Worm (Caenorhabditis elegans) whole organism, young adult: ENCODE data around the gene F26F12.4.

ENCODE experiments used
- B0336.3 ChIP-seq: fragments of 200-800 bp; sonication (Bioruptor generic); IDR thresholded peaks from 2 replicates; pipeline ENCODE4 v1.3.6; 2022; ENCODE audit warnings: missing genetic modification characterization, missing compliant biosample characterization
- K11D2.4 ChIP-seq: fragments of 200-800 bp; sonication (Bioruptor generic); IDR thresholded peaks from 2 replicates; pipeline ENCODE4 v1.3.6; 2022; ENCODE audit warnings: missing genetic modification reagents, missing genetic modification characterization, missing compliant biosample characterization
- T07F8.4 ChIP-seq: sonication (generic microtip); optimal IDR thresholded peaks from 2 replicates; lab custom pipeline; 2016; ENCODE audit warnings: mild to moderate bottlenecking, missing genetic modification characterization, moderate library complexity, missing compliant biosample characterization
- Y67H2A.10 ChIP-seq: fragments of 200-800 bp; sonication (Bioruptor generic); conservative IDR thresholded peaks from 2 replicates; pipeline ENCODE4 v1.3.6; 2022; ENCODE audit warnings: missing genetic modification reagents, missing genetic modification characterization, missing compliant biosample characterization
- akir-1 ChIP-seq: fragments of 200-800 bp; sonication (Bioruptor generic); optimal IDR thresholded peaks from 2 replicates; lab custom pipeline; 2018; ENCODE audit warnings: mild to moderate bottlenecking, missing genetic modification characterization, moderate library complexity, missing compliant biosample characterization
- atf-7 ChIP-seq: sonication (generic microtip); optimal IDR thresholded peaks from 2 replicates; lab custom pipeline; 2017; ENCODE audit warnings: mild to moderate bottlenecking, missing genetic modification characterization, missing compliant biosample characterization
- attf-3 ChIP-seq: fragments of 200-800 bp; sonication (Bioruptor generic); conservative IDR thresholded peaks from 2 replicates; pipeline ENCODE4 v1.3.6; 2022; ENCODE audit warnings: missing genetic modification reagents, missing genetic modification characterization, missing compliant biosample characterization
- attf-6 ChIP-seq: fragments of 200-800 bp; sonication (Bioruptor generic); IDR thresholded peaks from 2 replicates; pipeline ENCODE4 v1.3.6; 2022; ENCODE audit warnings: missing genetic modification reagents, missing genetic modification characterization, missing compliant biosample characterization
- bed-1 ChIP-seq: fragments of 200-800 bp; sonication (Bioruptor generic); IDR thresholded peaks from 2 replicates; pipeline ENCODE4 v1.3.6; 2022; ENCODE audit warnings: missing genetic modification reagents, missing genetic modification characterization, missing compliant biosample characterization
- cebp-1 ChIP-seq, 2 experiments: fragments of 200-800 bp in 1 of 2; sonication (Bioruptor generic) in 1 of 2; sonication (generic microtip) in 1 of 2; IDR thresholded peaks in 1 of 2; optimal IDR thresholded peaks in 1 of 2; 2 replicates each; pipeline versions ENCODE4 v1.3.6 to Lab custom; 2017 to 2022; ENCODE audit warnings: missing compliant biosample characterization in 2 of 2, missing genetic modification characterization in 2 of 2, mild to moderate bottlenecking in 1 of 2, missing genetic modification reagents in 1 of 2, moderate library complexity in 1 of 2
- ceh-100 ChIP-seq: fragments of 200-800 bp; sonication (Bioruptor generic); IDR thresholded peaks from 2 replicates; pipeline ENCODE4 v1.3.6; 2022; ENCODE audit warnings: missing genetic modification reagents, missing genetic modification characterization, missing compliant biosample characterization
- ceh-91 ChIP-seq: fragments of 200-800 bp; sonication (Bioruptor generic); IDR thresholded peaks from 2 replicates; pipeline ENCODE4 v1.3.6; 2022; ENCODE audit warnings: missing genetic modification reagents, missing genetic modification characterization, missing compliant biosample characterization
- chd-7 ChIP-seq: sonication (generic microtip); optimal IDR thresholded peaks from 2 replicates; lab custom pipeline; 2016; ENCODE audit warnings: mild to moderate bottlenecking, missing genetic modification characterization, moderate library complexity, missing compliant biosample characterization
- die-1 ChIP-seq: sonication (generic microtip); optimal IDR thresholded peaks from 2 replicates; lab custom pipeline; 2016; ENCODE audit warnings: missing genotype, mild to moderate bottlenecking, missing genetic modification characterization, missing compliant biosample characterization
- dox-1 ChIP-seq: fragments of 200-800 bp; sonication (Bioruptor generic); IDR thresholded peaks from 2 replicates; pipeline ENCODE4 v1.3.6; 2022; ENCODE audit warnings: missing genetic modification reagents, missing genetic modification characterization, missing compliant biosample characterization
- dpff-1 ChIP-seq: sonication (generic microtip); optimal IDR thresholded peaks from 2 replicates; lab custom pipeline; 2017; ENCODE audit warnings: mild to moderate bottlenecking, missing genetic modification characterization, missing compliant biosample characterization
- egrh-3 ChIP-seq: fragments of 200-800 bp; sonication (Bioruptor generic); IDR thresholded peaks from 2 replicates; pipeline ENCODE4 v1.3.6; 2022; ENCODE audit warnings: missing genetic modification reagents, missing genetic modification characterization, missing compliant biosample characterization
- ekl-4 ChIP-seq: fragments of 200-800 bp; sonication (Bioruptor generic); IDR thresholded peaks from 2 replicates; pipeline ENCODE4 v1.3.6; 2022; ENCODE audit warnings: missing genetic modification reagents, missing genetic modification characterization, missing compliant biosample characterization
- hlh-12 ChIP-seq: sonication (generic microtip); optimal IDR thresholded peaks from 2 replicates; lab custom pipeline; 2016; ENCODE audit warnings: missing genetic modification characterization, missing compliant biosample characterization
- hlh-26 ChIP-seq: fragments of 200-800 bp; sonication (Bioruptor generic); conservative IDR thresholded peaks from 2 replicates; pipeline ENCODE4 v1.3.6; 2022; ENCODE audit warnings: missing genetic modification reagents, missing genetic modification characterization, missing compliant biosample characterization
- hmg-1.2 ChIP-seq: fragments of 200-800 bp; sonication (Bioruptor generic); IDR thresholded peaks from 2 replicates; pipeline ENCODE4 v1.3.6; 2022; ENCODE audit warnings: missing genetic modification reagents, missing genetic modification characterization, missing compliant biosample characterization
- hmg-20 ChIP-seq: fragments of 200-800 bp; sonication (Bioruptor generic); IDR thresholded peaks from 2 replicates; pipeline ENCODE4 v1.3.6; 2022; ENCODE audit warnings: missing genetic modification reagents, missing genetic modification characterization, missing compliant biosample characterization
- let-526 ChIP-seq: fragments of 200-800 bp; sonication (Bioruptor generic); IDR thresholded peaks from 2 replicates; pipeline ENCODE4 v1.3.6; 2022; ENCODE audit warnings: missing genetic modification reagents, missing genetic modification characterization, missing compliant biosample characterization
- lin-26 ChIP-seq: fragments of 200-800 bp; sonication (Bioruptor generic); IDR thresholded peaks from 2 replicates; pipeline ENCODE4 v1.3.6; 2022; ENCODE audit warnings: missing genetic modification reagents, missing genetic modification characterization, missing compliant biosample characterization
- lin-35 ChIP-seq, 3 experiments: fragments of 150-350 bp in 2 of 3; sonication (generic microtip) in 1 of 3; optimal IDR thresholded peaks; 2 replicates each; lab custom pipeline; 2014 to 2018; ENCODE audit warnings: missing biosample characterization in 3 of 3, missing genetic modification characterization in 3 of 3, missing genetic modification reagents in 3 of 3
- mel-28 ChIP-seq: sonication (generic microtip); optimal IDR thresholded peaks from 2 replicates; lab custom pipeline; 2016; ENCODE audit warnings: borderline replicate concordance, mild to moderate bottlenecking, missing genetic modification characterization, missing compliant biosample characterization
- mes-4 ChIP-seq: sonication (generic microtip); optimal IDR thresholded peaks from 2 replicates; lab custom pipeline; 2016; ENCODE audit warnings: missing genotype, missing genetic modification characterization, missing compliant biosample characterization
- nfyb-1 ChIP-seq: fragments of 200-800 bp; sonication (Bioruptor generic); IDR thresholded peaks from 2 replicates; pipeline ENCODE4 v1.3.6; 2022; ENCODE audit warnings: missing genetic modification reagents, missing genetic modification characterization, missing compliant biosample characterization
- pbrm-1 ChIP-seq: fragments of 200-800 bp; sonication (Bioruptor generic); IDR thresholded peaks from 2 replicates; pipeline ENCODE4 v1.3.6; 2022; ENCODE audit warnings: missing genetic modification reagents, missing genetic modification characterization, missing compliant biosample characterization
- repo-1 ChIP-seq: sonication (generic microtip); optimal IDR thresholded peaks from 2 replicates; lab custom pipeline; 2017; ENCODE audit warnings: mild to moderate bottlenecking, missing genetic modification characterization, missing compliant biosample characterization
- rpc-1 ChIP-seq, 2 experiments: fragments of 150-350 bp in 1 of 2; sonication (generic microtip) in 1 of 2; optimal IDR thresholded peaks; 2 replicates each; lab custom pipeline; 2014 to 2018; ENCODE audit warnings: missing biosample characterization in 1 of 2, missing genetic modification characterization in 1 of 2, missing genetic modification reagents in 1 of 2, missing genotype in 1 of 2
- snpc-4 ChIP-seq, 5 experiments: fragments of 150-350 bp in 1 of 5; sonication (generic microtip) in 4 of 5; optimal IDR thresholded peaks; 2 replicates each; lab custom pipeline; 2014 to 2018; ENCODE audit warnings: missing genetic modification characterization in 5 of 5, missing biosample characterization in 3 of 5, antibody characterized with exemption in 2 of 5, mild to moderate bottlenecking in 2 of 5, missing compliant biosample characterization in 2 of 5, missing genotype in 2 of 5, moderate library complexity in 2 of 5, missing genetic modification reagents in 1 of 5
- sptf-2 ChIP-seq: fragments of 200-800 bp; sonication (Bioruptor generic); optimal IDR thresholded peaks from 2 replicates; lab custom pipeline; 2018; ENCODE audit warnings: mild to moderate bottlenecking, missing genetic modification characterization, missing compliant biosample characterization
- zfh-2 ChIP-seq: fragments of 200-800 bp; sonication (Bioruptor generic); conservative IDR thresholded peaks from 2 replicates; pipeline ENCODE4 v1.3.6; 2022; ENCODE audit warnings: missing genetic modification reagents, missing genetic modification characterization, missing compliant biosample characterization
- zim-3 ChIP-seq: sonication (generic microtip); optimal IDR thresholded peaks from 2 replicates; lab custom pipeline; 2017; ENCODE audit warnings: mild to moderate bottlenecking, missing genetic modification characterization, moderate library complexity, missing compliant biosample characterization
- ztf-6 ChIP-seq: fragments of 200-800 bp; sonication (Bioruptor generic); IDR thresholded peaks from 2 replicates; pipeline ENCODE4 v1.3.6; 2022; ENCODE audit warnings: missing genetic modification reagents, missing genetic modification characterization, missing compliant biosample characterization

Gene F26F12.4

ce11 chrV:5842507-5843144 lies 26.5 kb downstream of the F26F12.4 start (continued):
- TF ChIP-seq attf-3 (0 out of 2 replicates have a peak, but pooled peaks have one; percentile 9), let-526 (GFP tag; lab: Robert Waterston, UW) (no peak; the same call in 1 of the 2 replicates), egrh-3 (0 out of 2 replicates have a peak, but pooled peaks have one; percentile 5), cebp-1 (GFP tag; IDR thresholded peaks at IDR 0.05; lab: Robert Waterston, UW) (peak; percentile 74), cebp-1 (tag; optimal IDR thresholded peaks at IDR 0.05; lab: Kevin White, UChicago) (peak; percentile 82), rpc-1 (optimal IDR thresholded peaks at IDR 0.05; lab: Kevin White, UChicago) (no peak), rpc-1 (tag; optimal IDR thresholded peaks at IDR 0.05; lab: Kevin White, UChicago) (no peak), hlh-26 (GFP tag; lab: Robert Waterston, UW) (no peak), dox-1 (GFP tag; lab: Robert Waterston, UW) (no peak), ekl-4 (GFP tag; lab: Robert Waterston, UW) (0 out of 2 replicates have a peak, but pooled peaks have one; percentile 29), attf-6 (GFP tag; lab: Robert Waterston, UW) (no peak), nfyb-1 (peak; percentile 67), chd-7 (tag; lab: Kevin White, UChicago) (no peak), hmg-1.2 (GFP tag; lab: Robert Waterston, UW) (0 out of 2 replicates have a peak, but pooled peaks have one; percentile 3), sptf-2 (GFP tag; lab: Kevin White, UChicago) (no peak), repo-1 (tag; lab: Kevin White, UChicago) (peak; percentile 18), ceh-100 (GFP tag; lab: Robert Waterston, UW) (0 out of 2 replicates have a peak, but pooled peaks have one; percentile 13), B0336.3 (GFP tag; lab: Robert Waterston, UW) (peak; percentile 59; the same call in 1 of the 2 replicates), hmg-20 (GFP tag; lab: Robert Waterston, UW) (peak; percentile 38; the same call in 1 of the 2 replicates), die-1 (tag; lab: Kevin White, UChicago) (no peak), mel-28 (tag; lab: Kevin White, UChicago) (peak; percentile 27), T07F8.4 (no peak), lin-35 (GFP tag; optimal IDR thresholded peaks at IDR 0.05; lab: Kevin White, UChicago) (no peak)

ce11 chrV:5840939-5841338 lies 28.2 kb downstream of the F26F12.4 start:
- TF ChIP-seq pbrm-1 (GFP tag; lab: Robert Waterston, UW) (no peak), atf-7 (tag; lab: Kevin White, UChicago) (no peak), lin-26 (no peak), bed-1 (GFP tag; lab: Robert Waterston, UW) (no peak), ceh-91 (no peak), mes-4 (tag; lab: Kevin White, UChicago) (no peak), akir-1 (GFP tag; lab: Kevin White, UChicago) (peak; percentile 58), snpc-4 (GFP tag; optimal IDR thresholded peaks at IDR 0.05; lab: Kevin White, UChicago) (no peak), snpc-4 (tag; optimal IDR thresholded peaks at IDR 0.05; lab: Kevin White, UChicago) (no peak), K11D2.4 (GFP tag; lab: Robert Waterston, UW) (peak; percentile 18; the same call in 1 of the 2 replicates), hlh-12 (tag; lab: Kevin White, UChicago) (no peak), Y67H2A.10 (GFP tag; lab: Robert Waterston, UW) (no peak), ztf-6 (GFP tag; lab: Robert Waterston, UW) (no peak), zim-3 (tag; lab: Kevin White, UChicago) (no peak), B0336.3 (GFP tag; lab: Robert Waterston, UW) (no peak), zfh-2 (peak; percentile 4; the same call in 1 of the 2 replicates), mel-28 (tag; lab: Kevin White, UChicago) (peak; percentile 1), dpff-1 (tag; lab: Kevin White, UChicago) (no peak), lin-35 (GFP tag; optimal IDR thresholded peaks at IDR 0.05; lab: Kevin White, UChicago) (peak in 1 of 3 experiments; percentile 10)
